Fruit fly (Drosophila melanogaster) whole organism, pupa: ENCODE data around the gene CG42302.

Source experiments
- CG10348 ChIP-seq: fragments of 200-800 bp; sonication (Bioruptor generic); IDR thresholded peaks from 2 replicates; pipeline ENCODE4 v1.3.6; 2022; ENCODE audit warnings: missing biosample characterization, missing genetic modification characterization
- CG12605 ChIP-seq: fragments of 200-800 bp; sonication (Bioruptor generic); IDR thresholded peaks from 2 replicates; pipeline ENCODE4 v1.3.6; 2022; ENCODE audit warnings: missing biosample characterization, missing genetic modification characterization
- CG13204 ChIP-seq: fragments of 200-800 bp; sonication (Bioruptor generic); optimal IDR thresholded peaks from 2 replicates; lab custom pipeline; 2018; ENCODE audit warnings: missing biosample characterization, mild to moderate bottlenecking, missing genetic modification characterization, moderate library complexity
- CG14655 ChIP-seq: fragments of 200-800 bp; sonication (Bioruptor generic); optimal IDR thresholded peaks from 3 replicates; lab custom pipeline; 2017; ENCODE audit warnings: mild to moderate bottlenecking, missing biosample characterization, missing genetic modification reagents, missing genetic modification characterization
- CG15710 ChIP-seq: fragments of 200-800 bp; sonication (Bioruptor generic); optimal IDR thresholded peaks from 2 replicates; lab custom pipeline; 2018; ENCODE audit warnings: missing biosample characterization, mild to moderate bottlenecking, missing genetic modification characterization, moderate library complexity
- CG17806 ChIP-seq: fragments of 200-800 bp; sonication (Bioruptor generic); optimal IDR thresholded peaks from 2 replicates; lab custom pipeline; 2018; ENCODE audit warnings: missing biosample characterization, mild to moderate bottlenecking, missing genetic modification characterization, moderate library complexity
- CG32121 ChIP-seq: fragments of 200-800 bp; sonication (Bioruptor generic); IDR thresholded peaks from 2 replicates; pipeline ENCODE4 v1.3.6; 2022; ENCODE audit warnings: missing biosample characterization, missing genetic modification characterization
- CG34367 ChIP-seq: fragments of 200-800 bp; sonication (Bioruptor generic); optimal IDR thresholded peaks from 2 replicates; lab custom pipeline; 2018; ENCODE audit warnings: missing biosample characterization, mild to moderate bottlenecking, missing genetic modification characterization
- CG4496 ChIP-seq: fragments of 200-800 bp; sonication (Bioruptor generic); IDR thresholded peaks from 3 replicates; pipeline ENCODE4 v1.3.6; 2022; ENCODE audit warnings: missing biosample characterization, missing genetic modification characterization
- CG8159 ChIP-seq: fragments of 200-800 bp; sonication (Bioruptor generic); optimal IDR thresholded peaks from 3 replicates; lab custom pipeline; 2018; ENCODE audit warnings: missing biosample characterization, mild to moderate bottlenecking, missing genetic modification characterization, moderate library complexity
- CG8301 ChIP-seq: fragments of 200-800 bp; sonication (Bioruptor generic); optimal IDR thresholded peaks from 2 replicates; lab custom pipeline; 2018; ENCODE audit warnings: missing biosample characterization, mild to moderate bottlenecking, missing genetic modification characterization
- CG9948 ChIP-seq: fragments of 200-800 bp; sonication (Bioruptor generic); optimal IDR thresholded peaks from 2 replicates; lab custom pipeline; 2018; ENCODE audit warnings: missing biosample characterization, mild to moderate bottlenecking, missing genetic modification characterization, moderate library complexity
- D1 ChIP-seq: fragments of 200-800 bp; sonication (Bioruptor generic); optimal IDR thresholded peaks from 2 replicates; lab custom pipeline; 2018; ENCODE audit warnings: missing biosample characterization, mild to moderate bottlenecking, missing genetic modification characterization, moderate library complexity
- EcR ChIP-seq: fragments of 200-800 bp; sonication (Bioruptor generic); optimal IDR thresholded peaks from 3 replicates; lab custom pipeline; 2019; ENCODE audit warnings: missing biosample characterization, missing genetic modification characterization, mild to moderate bottlenecking, moderate library complexity, missing genetic modification reagents
- Ets98B ChIP-seq: fragments of 200-800 bp; sonication (Bioruptor generic); IDR thresholded peaks from 2 replicates; pipeline ENCODE4 v1.3.6; 2022; ENCODE audit warnings: missing biosample characterization, missing genetic modification characterization
- Pif1A ChIP-seq: fragments of 200-800 bp; sonication (Bioruptor generic); optimal IDR thresholded peaks from 3 replicates; lab custom pipeline; 2016; ENCODE audit warnings: missing biosample characterization, missing genetic modification characterization
- Pif1B ChIP-seq: fragments of 200-800 bp; sonication (Bioruptor generic); optimal IDR thresholded peaks from 3 replicates; lab custom pipeline; 2016; ENCODE audit warnings: missing biosample characterization, missing genetic modification characterization
- Snoo ChIP-seq: fragments of 200-800 bp; sonication (Bioruptor generic); optimal IDR thresholded peaks from 3 replicates; lab custom pipeline; 2017; ENCODE audit warnings: missing biosample characterization, mild to moderate bottlenecking, missing genetic modification characterization, inconsistent platforms
- fd96Ca ChIP-seq: fragments of 200-800 bp; sonication (Bioruptor generic); IDR thresholded peaks from 3 replicates; pipeline ENCODE4 v1.3.6; 2022; ENCODE audit warnings: missing biosample characterization, missing genetic modification characterization
- gl ChIP-seq: fragments of 200-800 bp; sonication (Bioruptor generic); optimal IDR thresholded peaks from 2 replicates; lab custom pipeline; 2018; ENCODE audit warnings: missing biosample characterization, mild to moderate bottlenecking, missing genetic modification characterization
- rn ChIP-seq: fragments of 200-800 bp; sonication (Bioruptor generic); IDR thresholded peaks from 2 replicates; pipeline ENCODE4 v1.3.6; 2022; ENCODE audit warnings: missing biosample characterization, missing genetic modification characterization

The CG42302 gene

DNA sequence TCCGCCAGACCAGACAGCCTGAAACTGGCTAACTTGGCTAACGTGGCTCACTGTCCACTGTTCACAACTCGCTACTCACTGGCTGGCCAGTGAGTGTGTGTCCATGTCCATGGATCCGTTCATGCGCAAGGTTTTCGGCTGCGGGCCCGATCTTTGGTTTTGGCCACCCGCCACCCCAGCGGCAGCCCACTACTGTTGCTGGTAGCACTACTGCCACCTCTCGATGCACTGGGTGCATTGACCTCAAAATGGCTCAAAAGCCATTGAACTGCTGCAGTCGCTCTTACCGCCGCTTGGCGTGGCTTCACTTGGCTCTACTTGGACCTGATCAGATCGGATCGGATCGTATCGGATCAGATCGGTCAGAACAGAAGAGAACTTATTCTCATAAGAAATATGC, 44.1 kb downstream of the CG42302 start:
- TF ChIP-seq CG4496 (GFP tag; lab: Robert Waterston, UW) (no peak), CG34367 (tag; lab: Kevin White, UChicago) (no peak), D1 (tag; lab: Kevin White, UChicago) (no peak), EcR (GFP tag; lab: Kevin White, UChicago) (peak; percentile 84), CG14655 (GFP tag; lab: Kevin White, UChicago) (no peak), CG12605 (GFP tag; lab: Robert Waterston, UW) (no peak)

dm6 chrX:18678876-18679275, 46.6 kb downstream of the CG42302 start:
- TF ChIP-seq EcR (GFP tag; lab: Kevin White, UChicago), result no peak
- TF ChIP-seq CG8159 (tag; lab: Kevin White, UChicago), result no peak
- TF ChIP-seq CG9948 (tag; lab: Kevin White, UChicago), result peak; percentile 25
- TF ChIP-seq CG4496 (GFP tag; lab: Robert Waterston, UW), result peak; percentile 75; the same call in 2 of the 3 replicates
- TF ChIP-seq CG13204, result no peak
- TF ChIP-seq CG10348 (GFP tag; lab: Robert Waterston, UW), result 0 out of 2 replicates have a peak, but pooled peaks have one; percentile 31
- TF ChIP-seq CG8301 (tag; lab: Kevin White, UChicago), result peak; percentile 29
- peak; percentile 41; the same call in 1 of the 2 replicates for TF ChIP-seq CG12605 (GFP tag; lab: Robert Waterston, UW)
- no peak for TF ChIP-seq CG17806 (tag; lab: Kevin White, UChicago)
- TF ChIP-seq Pif1A (GFP tag; lab: Kevin White, UChicago), result peak; percentile 7
- TF ChIP-seq gl (tag; lab: Kevin White, UChicago), result no peak
- TF ChIP-seq Pif1B, result peak; percentile 14
- TF ChIP-seq fd96Ca (GFP tag; lab: Robert Waterston, UW), result peak; percentile 79
- peak; percentile 43 for TF ChIP-seq CG14655 (GFP tag; lab: Kevin White, UChicago)
- peak; percentile 52 for TF ChIP-seq Ets98B
- no peak for TF ChIP-seq rn (GFP tag; lab: Robert Waterston, UW)
- no peak for TF ChIP-seq CG15710
- TF ChIP-seq CG32121 (GFP tag; lab: Robert Waterston, UW), result peak; percentile 53; the same call in 1 of the 2 replicates
- no peak for TF ChIP-seq Snoo (tag; lab: Kevin White, UChicago)
- no peak for TF ChIP-seq D1 (tag; lab: Kevin White, UChicago)
- TF ChIP-seq CG34367 (tag; lab: Kevin White, UChicago), result no peak

dm6 chrX:18676756-18677155, 48.7 kb downstream of the CG42302 start:
- TF ChIP-seq D1 (tag; lab: Kevin White, UChicago), result no peak
- TF ChIP-seq CG4496 (GFP tag; lab: Robert Waterston, UW), result no peak
- TF ChIP-seq CG8301 (tag; lab: Kevin White, UChicago), result no peak
- no peak for TF ChIP-seq Ets98B
- TF ChIP-seq CG13204, result peak; percentile 8
- no peak for TF ChIP-seq CG15710
- TF ChIP-seq Snoo (tag; lab: Kevin White, UChicago), result no peak
- no peak for TF ChIP-seq CG34367 (tag; lab: Kevin White, UChicago)
- no peak for TF ChIP-seq Pif1B
- no peak for TF ChIP-seq CG8159 (tag; lab: Kevin White, UChicago)
- peak; percentile 86 for TF ChIP-seq EcR (GFP tag; lab: Kevin White, UChicago)

- TF ChIP-seq CG32121 (GFP tag; lab: Robert Waterston, UW), result no peak
- TF ChIP-seq gl (tag; lab: Kevin White, UChicago), result no peak
- TF ChIP-seq CG13204, result no peak
- TF ChIP-seq Pif1A (GFP tag; lab: Kevin White, UChicago), result peak; percentile 6
- TF ChIP-seq CG14655 (GFP tag; lab: Kevin White, UChicago), result peak; percentile 51
- TF ChIP-seq, all 21 proteins: peak for 2
These were observed 49.8 kb downstream of the CG42302 start for dm6 chrX:18675702-18676101.

DNA sequence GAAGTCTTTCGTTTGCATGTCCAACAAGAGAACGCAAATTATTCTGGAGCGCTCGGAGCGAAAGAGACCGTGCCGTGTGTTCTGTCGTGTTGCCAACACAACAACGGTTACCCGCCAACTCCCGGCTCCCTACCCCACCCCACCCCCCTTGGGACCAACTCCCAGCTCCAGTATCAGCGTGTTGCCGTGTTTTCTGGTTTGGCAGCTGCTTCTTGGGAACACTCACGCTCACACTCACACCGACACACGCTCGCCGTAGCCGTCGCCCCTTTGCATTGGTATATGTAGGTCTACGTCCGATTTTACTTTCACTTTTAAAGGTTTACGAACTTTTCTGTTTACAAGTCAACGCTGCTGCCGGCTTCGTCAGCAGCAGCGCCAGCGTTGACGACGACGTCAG, 50.2 kb downstream of the CG42302 start:
- TF ChIP-seq CG17806 (tag; lab: Kevin White, UChicago) (no peak), EcR (GFP tag; lab: Kevin White, UChicago) (peak; percentile 92), CG12605 (GFP tag; lab: Robert Waterston, UW) (no peak), Pif1A (GFP tag; lab: Kevin White, UChicago) (no peak), CG9948 (tag; lab: Kevin White, UChicago) (no peak), CG13204 (peak; percentile 70), CG4496 (GFP tag; lab: Robert Waterston, UW) (peak; percentile 59; the same call in 1 of the 3 replicates)
